Fruit fly (Drosophila melanogaster) whole organism, embryonic: Measurements from ENCODE around the gene CG5665.

Experiments used
- Atf3 ChIP-seq: fragments of 200-800 bp; sonication (Bioruptor generic); optimal IDR thresholded peaks from 3 replicates; lab custom pipeline; 2016; ENCODE audit warnings: missing biosample characterization, missing genetic modification characterization
- Atf6 ChIP-seq: fragments of 200-800 bp; sonication (Bioruptor generic); IDR thresholded peaks from 2 replicates; pipeline ENCODE4 v1.3.6; 2022; ENCODE audit warnings: missing biosample characterization, missing genetic modification characterization
- CG12155 ChIP-seq: fragments of 200-800 bp; sonication (Bioruptor generic); optimal IDR thresholded peaks from 3 replicates; lab custom pipeline; 2016; ENCODE audit warnings: missing biosample characterization, missing genetic modification characterization
- CG12744 ChIP-seq: fragments of 200-800 bp; sonication (Bioruptor generic); optimal IDR thresholded peaks from 2 replicates; lab custom pipeline; 2016; ENCODE audit warnings: missing biosample characterization, missing genetic modification characterization
- CG14965 ChIP-seq: fragments of 200-800 bp; sonication (Bioruptor generic); optimal IDR thresholded peaks from 2 replicates; lab custom pipeline; 2016; ENCODE audit warnings: missing biosample characterization, missing genetic modification characterization, borderline replicate concordance
- CG15479 ChIP-seq: fragments of 200-800 bp; sonication (Bioruptor generic); optimal IDR thresholded peaks from 3 replicates; lab custom pipeline; 2019; ENCODE audit warnings: missing biosample characterization, mild to moderate bottlenecking, missing genetic modification characterization, moderate library complexity
- CG16815 ChIP-seq: fragments of 200-800 bp; sonication (Bioruptor generic); optimal IDR thresholded peaks from 3 replicates; lab custom pipeline; 2017; ENCODE audit warnings: missing biosample characterization, mild to moderate bottlenecking, missing genetic modification characterization
- CG17328 ChIP-seq: fragments of 200-800 bp; sonication (Bioruptor generic); IDR thresholded peaks from 2 replicates; pipeline ENCODE4 v1.3.6; 2022; ENCODE audit warnings: missing biosample characterization, missing genetic modification characterization
- CG1832 ChIP-seq: fragments of 200-800 bp; sonication (Bioruptor generic); optimal IDR thresholded peaks from 2 replicates; lab custom pipeline; 2017; ENCODE audit warnings: missing biosample characterization, mild to moderate bottlenecking, missing genetic modification characterization, inconsistent platforms
- CG2202 ChIP-seq: fragments of 200-800 bp; sonication (Bioruptor generic); optimal IDR thresholded peaks from 2 replicates; lab custom pipeline; 2018; ENCODE audit warnings: missing biosample characterization, mild to moderate bottlenecking, missing genetic modification characterization
- CG30020 ChIP-seq: fragments of 200-800 bp; optimal IDR thresholded peaks from 2 replicates; lab custom pipeline; 2019; ENCODE audit warnings: missing biosample characterization, mild to moderate bottlenecking, missing genetic modification characterization, moderate library complexity
- CG34376 ChIP-seq: fragments of 200-800 bp; sonication (Bioruptor generic); optimal IDR thresholded peaks from 2 replicates; lab custom pipeline; 2018; ENCODE audit warnings: missing biosample characterization, mild to moderate bottlenecking, missing genetic modification characterization
- CG3838 ChIP-seq: fragments of 200-800 bp; sonication (Bioruptor generic); optimal IDR thresholded peaks from 3 replicates; lab custom pipeline; 2016; ENCODE audit warnings: missing biosample characterization, missing genetic modification characterization
- CG4707 ChIP-seq: fragments of 200-800 bp; sonication (Bioruptor generic); optimal IDR thresholded peaks from 2 replicates; lab custom pipeline; 2018; ENCODE audit warnings: missing biosample characterization, mild to moderate bottlenecking, missing genetic modification characterization, moderate library complexity
- CG4854 ChIP-seq: fragments of 200-800 bp; sonication (Bioruptor generic); optimal IDR thresholded peaks from 2 replicates; lab custom pipeline; 2016; ENCODE audit warnings: missing biosample characterization, missing genetic modification characterization, inconsistent platforms
- CG7372 ChIP-seq: fragments of 200-800 bp; sonication (Bioruptor generic); IDR thresholded peaks from 2 replicates; pipeline ENCODE4 v1.3.6; 2022; ENCODE audit warnings: missing biosample characterization, missing genetic modification characterization
- CG9727 ChIP-seq: fragments of 200-800 bp; sonication (Bioruptor generic); optimal IDR thresholded peaks from 3 replicates; lab custom pipeline; 2017; ENCODE audit warnings: missing biosample characterization, mild to moderate bottlenecking, missing genetic modification characterization
- CrebB ChIP-seq: fragments of 200-800 bp; sonication (Bioruptor generic); optimal IDR thresholded peaks from 3 replicates; lab custom pipeline; 2018; ENCODE audit warnings: missing biosample characterization, mild to moderate bottlenecking, missing genetic modification characterization
- Dll ChIP-seq: fragments of 200-800 bp; sonication (Bioruptor generic); IDR thresholded peaks from 4 replicates; pipeline ENCODE4 v1.3.6; 2022; ENCODE audit warnings: missing biosample characterization, missing genetic modification characterization; ENCODE audit not compliant: partially characterized antibody
- Dref ChIP-seq: fragments of 200-800 bp; sonication (Bioruptor generic); IDR thresholded peaks from 2 replicates; pipeline ENCODE4 v1.3.6; 2022; ENCODE audit warnings: missing biosample characterization, missing genetic modification characterization
- E2f2 ChIP-seq: fragments of 200-800 bp; sonication (Bioruptor generic); IDR thresholded peaks from 2 replicates; pipeline ENCODE4 v1.3.6; 2022; ENCODE audit warnings: missing biosample characterization, missing genetic modification characterization
- Hr78 ChIP-seq, 2 experiments: fragments of 200-800 bp in 1 of 2; fragments of >200 bp in 1 of 2; sonication (Bioruptor generic) in 1 of 2; optimal IDR thresholded peaks; 2 replicates each; lab custom pipeline; 2017 to 2019; ENCODE audit warnings: missing biosample characterization in 2 of 2, missing genetic modification characterization in 2 of 2, mild to moderate bottlenecking in 1 of 2, moderate library complexity in 1 of 2
- Hsf ChIP-seq: fragments of 200-800 bp; sonication (Bioruptor generic); optimal IDR thresholded peaks from 3 replicates; lab custom pipeline; 2016; ENCODE audit warnings: missing biosample characterization, missing genetic modification characterization
- NC2α ChIP-seq: fragments of 200-800 bp; sonication (Bioruptor generic); optimal IDR thresholded peaks from 2 replicates; lab custom pipeline; 2016; ENCODE audit warnings: missing biosample characterization, missing genetic modification characterization
- Nf-YC ChIP-seq: fragments of 200-800 bp; optimal IDR thresholded peaks from 3 replicates; lab custom pipeline; 2019; ENCODE audit warnings: missing biosample characterization, mild to moderate bottlenecking, missing genetic modification characterization, moderate library complexity
- Oaz ChIP-seq: fragments of 200-800 bp; sonication (Bioruptor generic); IDR thresholded peaks from 2 replicates; pipeline ENCODE4 v1.3.6; 2022; ENCODE audit warnings: missing biosample characterization, missing genetic modification characterization
- Oli ChIP-seq: fragments of 200-800 bp; sonication (Bioruptor generic); optimal IDR thresholded peaks from 2 replicates; lab custom pipeline; 2018; ENCODE audit warnings: missing biosample characterization, mild to moderate bottlenecking, missing genetic modification characterization, moderate library complexity
- Ravus ChIP-seq: fragments of 200-800 bp; sonication (Bioruptor generic); IDR thresholded peaks from 2 replicates; pipeline ENCODE4 v1.3.6; 2022; ENCODE audit warnings: missing biosample characterization, missing genetic modification characterization
- Sox100B ChIP-seq: fragments of 200-800 bp; sonication (Bioruptor generic); optimal IDR thresholded peaks from 3 replicates; lab custom pipeline; 2018; ENCODE audit warnings: missing biosample characterization, mild to moderate bottlenecking, missing genetic modification characterization
- cwo ChIP-seq: fragments of 200-800 bp; sonication (Bioruptor generic); optimal IDR thresholded peaks from 3 replicates; lab custom pipeline; 2017; ENCODE audit warnings: missing biosample characterization, missing genetic modification characterization, mild to moderate bottlenecking, moderate library complexity, missing genetic modification reagents
- disco-r ChIP-seq: fragments of 200-800 bp; sonication (Bioruptor generic); optimal IDR thresholded peaks from 2 replicates; lab custom pipeline; 2016; ENCODE audit warnings: missing biosample characterization, missing genetic modification characterization
- eyg ChIP-seq: fragments of 200-800 bp; sonication (Bioruptor generic); optimal IDR thresholded peaks from 3 replicates; lab custom pipeline; 2016; ENCODE audit warnings: missing biosample characterization, missing genetic modification characterization
- ftz-f1 ChIP-seq: fragments of 200-800 bp; sonication (Bioruptor generic); optimal IDR thresholded peaks from 2 replicates; lab custom pipeline; 2016; ENCODE audit warnings: missing biosample characterization, missing genetic modification characterization
- gcm2 ChIP-seq: fragments of 200-800 bp; sonication (Bioruptor generic); optimal IDR thresholded peaks from 2 replicates; lab custom pipeline; 2016; ENCODE audit warnings: missing biosample characterization, missing genetic modification characterization
- grn ChIP-seq: fragments of 200-800 bp; sonication (Bioruptor generic); optimal IDR thresholded peaks from 3 replicates; lab custom pipeline; 2017; ENCODE audit warnings: missing biosample characterization, missing genetic modification characterization
- gsb ChIP-seq: fragments of 200-800 bp; sonication (Bioruptor generic); IDR thresholded peaks from 2 replicates; pipeline ENCODE4 v1.3.6; 2022; ENCODE audit warnings: missing biosample characterization, missing genetic modification characterization
- ind ChIP-seq: fragments of 200-800 bp; sonication (Bioruptor generic); optimal IDR thresholded peaks from 3 replicates; lab custom pipeline; 2016; ENCODE audit warnings: missing biosample characterization, missing genetic modification characterization
- lola ChIP-seq, 3 experiments: fragments of >200 bp in 2 of 3; fragments of 200-800 bp in 1 of 3; sonication (Bioruptor generic) in 1 of 3; optimal IDR thresholded peaks; 2 replicates each; lab custom pipeline; 2017 to 2019; ENCODE audit warnings: missing biosample characterization in 3 of 3, missing genetic modification characterization in 3 of 3, mild to moderate bottlenecking in 1 of 3, moderate library complexity in 1 of 3
- mam ChIP-seq: fragments of 200-800 bp; sonication (Bioruptor generic); optimal IDR thresholded peaks from 3 replicates; lab custom pipeline; 2016; ENCODE audit warnings: missing biosample characterization, missing genetic modification characterization
- nom ChIP-seq: fragments of 200-800 bp; sonication (Bioruptor generic); optimal IDR thresholded peaks from 2 replicates; lab custom pipeline; 2017; ENCODE audit warnings: missing biosample characterization, missing genetic modification characterization, mild to moderate bottlenecking, moderate library complexity, missing genetic modification reagents
- pho ChIP-seq: fragments of 200-800 bp; sonication (Bioruptor generic); optimal IDR thresholded peaks from 2 replicates; lab custom pipeline; 2016; ENCODE audit warnings: missing biosample characterization, missing genetic modification characterization
- ranshi ChIP-seq: fragments of 200-800 bp; sonication (Bioruptor generic); IDR thresholded peaks from 2 replicates; pipeline ENCODE4 v1.3.6; 2022; ENCODE audit warnings: missing biosample characterization, missing genetic modification characterization
- rib ChIP-seq: fragments of 200-800 bp; sonication (Bioruptor generic); IDR thresholded peaks from 2 replicates; pipeline ENCODE4 v1.3.6; 2022; ENCODE audit warnings: missing biosample characterization, missing genetic modification characterization
- ro ChIP-seq: fragments of 200-800 bp; sonication (Bioruptor generic); IDR thresholded peaks from 2 replicates; pipeline ENCODE4 v1.3.6; 2022; ENCODE audit warnings: missing biosample characterization, missing genetic modification characterization
- scrt ChIP-seq: fragments of 200-800 bp; sonication (Bioruptor generic); optimal IDR thresholded peaks from 2 replicates; lab custom pipeline; 2018; ENCODE audit warnings: missing biosample characterization, mild to moderate bottlenecking, missing genetic modification characterization, moderate library complexity
- seq ChIP-seq: fragments of 200-800 bp; sonication (Bioruptor generic); IDR thresholded peaks from 2 replicates; pipeline ENCODE4 v1.3.6; 2022; ENCODE audit warnings: missing biosample characterization, missing genetic modification characterization
- tin ChIP-seq: fragments of 200-800 bp; sonication (Bioruptor generic); optimal IDR thresholded peaks from 3 replicates; lab custom pipeline; 2016; ENCODE audit warnings: missing biosample characterization, missing genetic modification characterization
- trem ChIP-seq: fragments of 200-800 bp; optimal IDR thresholded peaks from 3 replicates; lab custom pipeline; 2019; ENCODE audit warnings: missing biosample characterization, mild to moderate bottlenecking, missing genetic modification characterization, moderate library complexity
- vnd ChIP-seq: fragments of 200-800 bp; sonication (Bioruptor generic); IDR thresholded peaks from 3 replicates; pipeline ENCODE4 v1.3.6; 2022; ENCODE audit warnings: missing biosample characterization, missing genetic modification characterization; ENCODE audit not compliant: partially characterized antibody

The CG5665 gene

dm6 chr3L:20375878-20376563, 17.7 kb downstream of the CG5665 start, which contains the start of the genes Ide and RhoBTB (continued):
- peak; percentile 34; the same call in 1 of the 2 replicates for TF ChIP-seq seq (GFP tag; lab: Robert Waterston, UW)
- peak; percentile 83 for TF ChIP-seq CG16815
- peak; percentile 77 for TF ChIP-seq tin (GFP tag; lab: Kevin White, UChicago)
- peak; percentile 85 for TF ChIP-seq CG7372 (GFP tag; lab: Robert Waterston, UW)
- TF ChIP-seq ftz-f1, result peak; percentile 28
- no peak for TF ChIP-seq Dll (GFP tag; lab: Robert Waterston, UW)
- TF ChIP-seq CG1832, result no peak
- no peak for TF ChIP-seq scrt (GFP tag; lab: Kevin White, UChicago)
- TF ChIP-seq CG14965 (GFP tag; lab: Kevin White, UChicago), result peak; percentile 22
- peak; percentile 51 for TF ChIP-seq disco-r (GFP tag; lab: Kevin White, UChicago)
- peak; percentile 44 for TF ChIP-seq Dref
- TF ChIP-seq CG4707 (GFP tag; lab: Kevin White, UChicago), result no peak
- peak; percentile 76 for TF ChIP-seq Oli
- TF ChIP-seq Nf-YC (tag; lab: Kevin White, UChicago), result no peak
- TF ChIP-seq ranshi (GFP tag; lab: Robert Waterston, UW), result peak; percentile 74; the same call in 1 of the 2 replicates
- TF ChIP-seq lola (GFP tag; optimal IDR thresholded peaks at IDR 0.05; lab: Kevin White, UChicago), result peak in 1 of 3 experiments; percentile 79
- TF ChIP-seq CG4854 (GFP tag; lab: Kevin White, UChicago), result peak; percentile 55
- peak; percentile 58 for TF ChIP-seq cwo (GFP tag; lab: Kevin White, UChicago)
- peak; percentile 66 for TF ChIP-seq CG30020 (tag; lab: Kevin White, UChicago)
- TF ChIP-seq E2f2 (GFP tag; lab: Robert Waterston, UW), result peak; percentile 83
- TF ChIP-seq vnd, result no peak
- 0 out of 2 replicates have a peak, but pooled peaks have one; percentile 38 for TF ChIP-seq CG17328 (GFP tag; lab: Robert Waterston, UW)
- TF ChIP-seq ind (GFP tag; lab: Kevin White, UChicago), result peak; percentile 93
- no peak for TF ChIP-seq Hr78 (GFP tag; optimal IDR thresholded peaks at IDR 0.05; lab: Kevin White, UChicago)
- peak; percentile 4 for TF ChIP-seq CrebB (tag; lab: Kevin White, UChicago)
- TF ChIP-seq gsb (GFP tag; lab: Robert Waterston, UW), result no peak
- peak; percentile 84 for TF ChIP-seq Hsf (GFP tag; lab: Kevin White, UChicago)
- peak; percentile 96 for TF ChIP-seq mam
- TF ChIP-seq gcm2 (GFP tag; lab: Kevin White, UChicago), result peak; percentile 59
- peak; percentile 64 for TF ChIP-seq CG15479
- TF ChIP-seq CG2202 (tag; lab: Kevin White, UChicago), result no peak
- peak; percentile 92 for TF ChIP-seq pho (GFP tag; lab: Kevin White, UChicago)
- peak; percentile 59 for TF ChIP-seq CG34376
- peak; percentile 6; the same call in 1 of the 2 replicates for TF ChIP-seq Ravus
- TF ChIP-seq NC2α (GFP tag; lab: Kevin White, UChicago), result peak; percentile 62
- TF ChIP-seq Oaz (GFP tag; lab: Robert Waterston, UW), result peak; percentile 56
- TF ChIP-seq eyg (GFP tag; lab: Kevin White, UChicago), result peak; percentile 75
- peak; percentile 77 for TF ChIP-seq CG9727
- peak; percentile 37 for TF ChIP-seq CG12744
- TF ChIP-seq rib (GFP tag; lab: Robert Waterston, UW), result peak; percentile 32; the same call in 1 of the 2 replicates
- TF ChIP-seq trem, result peak; percentile 98
- no peak for TF ChIP-seq Sox100B (GFP tag; lab: Kevin White, UChicago)
- peak; percentile 86 for TF ChIP-seq CG12155 (GFP tag; lab: Kevin White, UChicago)
- peak; percentile 63; the same call in 1 of the 2 replicates for TF ChIP-seq Atf6
- no peak for TF ChIP-seq ro (GFP tag; lab: Robert Waterston, UW)
- TF ChIP-seq CG3838 (GFP tag; lab: Kevin White, UChicago), result peak; percentile 36
- peak; percentile 30 for TF ChIP-seq nom (GFP tag; lab: Kevin White, UChicago)
- TF ChIP-seq Atf3 (GFP tag; lab: Kevin White, UChicago), result peak; percentile 77
- TF ChIP-seq grn, result no peak
